Worm (Caenorhabditis elegans) whole organism, L2 larva: ENCODE results near the gene arrd-3.

Experiments used
- C34F6.9 ChIP-seq: fragments of 150-350 bp; optimal IDR thresholded peaks from 2 replicates; lab custom pipeline; 2014; ENCODE audit warnings: missing biosample characterization, missing genetic modification characterization
- F13H6.1 ChIP-seq: sonication (generic microtip); optimal IDR thresholded peaks from 2 replicates; lab custom pipeline; 2016; ENCODE audit warnings: missing genetic modification characterization, missing compliant biosample characterization
- R02D3.7 ChIP-seq: fragments of 150-350 bp; optimal IDR thresholded peaks from 2 replicates; lab custom pipeline; 2014; ENCODE audit warnings: missing biosample characterization, missing genetic modification characterization
- Y55F3AM.14 ChIP-seq: fragments of 200-800 bp; sonication (Bioruptor generic); optimal IDR thresholded peaks from 2 replicates; lab custom pipeline; 2018; ENCODE audit warnings: mild to moderate bottlenecking, missing genetic modification characterization, missing compliant biosample characterization
- ZK546.5 ChIP-seq: sonication (generic microtip); optimal IDR thresholded peaks from 2 replicates; lab custom pipeline; 2017; ENCODE audit warnings: missing biosample characterization, missing genetic modification characterization
- alr-1 ChIP-seq: fragments of 150-350 bp; optimal IDR thresholded peaks from 2 replicates; lab custom pipeline; 2014; ENCODE audit warnings: missing biosample characterization, missing genetic modification characterization
- aly-2 ChIP-seq: fragments of 150-350 bp; optimal IDR thresholded peaks from 2 replicates; lab custom pipeline; 2014; ENCODE audit warnings: missing biosample characterization, missing genetic modification characterization
- ama-1 ChIP-seq: fragments of 150-350 bp; optimal IDR thresholded peaks from 2 replicates; lab custom pipeline; 2018; ENCODE audit warnings: inconsistent platforms
- blmp-1 ChIP-seq: sonication (generic microtip); optimal IDR thresholded peaks from 2 replicates; lab custom pipeline; 2017; ENCODE audit warnings: missing genetic modification characterization, mild to moderate bottlenecking, missing compliant biosample characterization, antibody characterized with exemption, moderate library complexity; ENCODE audit not compliant: insufficient read depth
- ceh-16 ChIP-seq: fragments of 150-350 bp; optimal IDR thresholded peaks from 2 replicates; lab custom pipeline; 2014; ENCODE audit warnings: missing biosample characterization, missing genetic modification characterization
- ceh-82 ChIP-seq: fragments of 150-350 bp; optimal IDR thresholded peaks from 2 replicates; lab custom pipeline; 2014; ENCODE audit warnings: missing biosample characterization, missing genetic modification characterization
- crh-2 ChIP-seq: sonication (generic microtip); optimal IDR thresholded peaks from 2 replicates; lab custom pipeline; 2017; ENCODE audit warnings: missing biosample characterization, missing genetic modification characterization
- dmd-4 ChIP-seq: sonication (generic microtip); optimal IDR thresholded peaks from 2 replicates; lab custom pipeline; 2017; ENCODE audit warnings: missing biosample characterization, missing genetic modification characterization
- egl-27 ChIP-seq: sonication (generic microtip); optimal IDR thresholded peaks from 3 replicates; lab custom pipeline; 2017; ENCODE audit warnings: missing biosample characterization, missing genetic modification reagents, missing genetic modification characterization
- elt-1 ChIP-seq: fragments of 150-350 bp; optimal IDR thresholded peaks from 2 replicates; lab custom pipeline; 2014; ENCODE audit warnings: missing biosample characterization, missing genetic modification characterization
- elt-3 ChIP-seq: sonication (generic microtip); optimal IDR thresholded peaks from 2 replicates; lab custom pipeline; 2017; ENCODE audit warnings: missing biosample characterization, missing genetic modification characterization
- fos-1 ChIP-seq: fragments of 150-350 bp; optimal IDR thresholded peaks from 2 replicates; lab custom pipeline; 2014; ENCODE audit warnings: missing biosample characterization, missing genetic modification characterization
- gmeb-1 ChIP-seq: fragments of 150-350 bp; optimal IDR thresholded peaks from 2 replicates; lab custom pipeline; 2014; ENCODE audit warnings: missing biosample characterization, missing genetic modification characterization
- lin-11 ChIP-seq: fragments of 150-350 bp; sonication (generic microtip); optimal IDR thresholded peaks from 2 replicates; lab custom pipeline; 2014; ENCODE audit warnings: missing biosample characterization, missing genetic modification characterization, inconsistent platforms, mixed read lengths
- lin-13 ChIP-seq: fragments of 150-350 bp; optimal IDR thresholded peaks from 2 replicates; lab custom pipeline; 2014; ENCODE audit warnings: missing biosample characterization, missing genetic modification reagents, missing genetic modification characterization
- lin-39 ChIP-seq: fragments of 150-350 bp; optimal IDR thresholded peaks from 2 replicates; lab custom pipeline; 2014; ENCODE audit warnings: missing biosample characterization, missing genetic modification reagents, missing genetic modification characterization
- lsy-2 ChIP-seq, 2 experiments: fragments of 150-350 bp in 1 of 2; sonication (generic microtip) in 1 of 2; optimal IDR thresholded peaks; 2 replicates each; lab custom pipeline; 2014 to 2017; ENCODE audit warnings: missing biosample characterization in 2 of 2, missing genetic modification characterization in 2 of 2
- mbf-1 ChIP-seq: sonication (generic microtip); optimal IDR thresholded peaks from 2 replicates; lab custom pipeline; 2017; ENCODE audit warnings: missing biosample characterization, missing genetic modification characterization
- mdl-1 ChIP-seq, 2 experiments: fragments of 150-350 bp in 1 of 2; sonication (generic microtip) in 1 of 2; optimal IDR thresholded peaks; 2 replicates each; lab custom pipeline; 2017; ENCODE audit warnings: missing biosample characterization in 2 of 2, missing genetic modification characterization in 2 of 2
- nhr-10 ChIP-seq: sonication (generic microtip); optimal IDR thresholded peaks from 2 replicates; lab custom pipeline; 2017; ENCODE audit warnings: missing biosample characterization, missing genetic modification characterization
- nhr-11 ChIP-seq: fragments of 150-350 bp; optimal IDR thresholded peaks from 2 replicates; lab custom pipeline; 2014; ENCODE audit warnings: missing biosample characterization, missing genetic modification characterization
- nhr-12 ChIP-seq: fragments of 150-350 bp; optimal IDR thresholded peaks from 2 replicates; lab custom pipeline; 2014; ENCODE audit warnings: missing biosample characterization, missing genetic modification characterization
- nhr-129 ChIP-seq: fragments of 150-350 bp; optimal IDR thresholded peaks from 2 replicates; lab custom pipeline; 2014; ENCODE audit warnings: missing biosample characterization, missing genetic modification characterization
- nhr-21 ChIP-seq: fragments of 150-350 bp; optimal IDR thresholded peaks from 2 replicates; lab custom pipeline; 2014; ENCODE audit warnings: missing biosample characterization, missing genetic modification characterization
- nhr-23 ChIP-seq: fragments of 150-350 bp; optimal IDR thresholded peaks from 2 replicates; lab custom pipeline; 2014; ENCODE audit warnings: missing biosample characterization, missing genetic modification reagents, missing genetic modification characterization
- nhr-237 ChIP-seq: fragments of 150-350 bp; optimal IDR thresholded peaks from 2 replicates; lab custom pipeline; 2014; ENCODE audit warnings: missing biosample characterization, missing genetic modification characterization
- nhr-25 ChIP-seq: fragments of 150-350 bp; sonication (generic microtip); optimal IDR thresholded peaks from 3 replicates; lab custom pipeline; 2014; ENCODE audit warnings: missing biosample characterization, missing genetic modification characterization
- nhr-6 ChIP-seq: fragments of 150-350 bp; optimal IDR thresholded peaks from 2 replicates; lab custom pipeline; 2014; ENCODE audit warnings: missing biosample characterization, missing genetic modification characterization
- nhr-77 ChIP-seq: fragments of 150-350 bp; optimal IDR thresholded peaks from 2 replicates; lab custom pipeline; 2014; ENCODE audit warnings: missing biosample characterization, missing genetic modification characterization
- peb-1 ChIP-seq: fragments of 150-350 bp; optimal IDR thresholded peaks from 2 replicates; lab custom pipeline; 2014; ENCODE audit warnings: missing biosample characterization, missing genetic modification characterization
- skn-1 ChIP-seq: sonication (generic microtip); optimal IDR thresholded peaks from 2 replicates; lab custom pipeline; 2017; ENCODE audit warnings: missing biosample characterization, missing genetic modification characterization
- sma-3 ChIP-seq: sonication (generic microtip); optimal IDR thresholded peaks from 2 replicates; lab custom pipeline; 2016; ENCODE audit warnings: missing genetic modification reagents, missing genetic modification characterization, missing compliant biosample characterization
- sma-9 ChIP-seq, 2 experiments: fragments of 150-350 bp in 1 of 2; sonication (generic microtip) in 1 of 2; optimal IDR thresholded peaks; 2 replicates each; lab custom pipeline; 2014 to 2016; ENCODE audit warnings: missing genetic modification characterization in 2 of 2, mild to moderate bottlenecking in 1 of 2, missing biosample characterization in 1 of 2, missing compliant biosample characterization in 1 of 2, missing genetic modification reagents in 1 of 2, moderate library complexity in 1 of 2
- snpc-4 ChIP-seq: fragments of 150-350 bp; optimal IDR thresholded peaks from 2 replicates; lab custom pipeline; 2014; ENCODE audit warnings: missing biosample characterization, missing genetic modification characterization
- unc-55 ChIP-seq: fragments of 150-350 bp; sonication (generic microtip); optimal IDR thresholded peaks from 3 replicates; lab custom pipeline; 2014; ENCODE audit warnings: missing biosample characterization, missing genetic modification reagents, missing genetic modification characterization
- unc-62 ChIP-seq: fragments of 150-350 bp; optimal IDR thresholded peaks from 2 replicates; lab custom pipeline; 2014; ENCODE audit warnings: missing biosample characterization, missing genetic modification reagents, missing genetic modification characterization
- zag-1 ChIP-seq: fragments of 150-350 bp; optimal IDR thresholded peaks from 2 replicates; lab custom pipeline; 2014; ENCODE audit warnings: missing biosample characterization, missing genetic modification characterization
- ztf-1 ChIP-seq: fragments of 200-800 bp; sonication (Bioruptor generic); conservative IDR thresholded peaks from 2 replicates; pipeline ENCODE4 v1.3.6; 2022; ENCODE audit warnings: missing genetic modification characterization, missing compliant biosample characterization
- ztf-11 ChIP-seq: sonication (generic microtip); optimal IDR thresholded peaks from 2 replicates; lab custom pipeline; 2017; ENCODE audit warnings: missing biosample characterization, missing genetic modification characterization
- ztf-4 ChIP-seq: fragments of 150-350 bp; optimal IDR thresholded peaks from 2 replicates; lab custom pipeline; 2014; ENCODE audit warnings: missing biosample characterization, missing genetic modification characterization

The arrd-3 gene

ce11 chrII:9407469-9407868 lies 4.9 kb upstream of the arrd-3 start, which contains the start of gene arrd-2:
Gene arrd-2 (plus strand): TSS chrII:9407769.
- TF ChIP-seq sma-3, result no peak
- no peak for TF ChIP-seq nhr-6 (tag; lab: Kevin White, UChicago)
- no peak for TF ChIP-seq mdl-1 (tag; optimal IDR thresholded peaks at IDR 0.05; lab: Kevin White, UChicago)
- TF ChIP-seq F13H6.1 (tag; lab: Kevin White, UChicago), result no peak
- TF ChIP-seq Y55F3AM.14, result no peak
- TF ChIP-seq lsy-2 (tag; optimal IDR thresholded peaks at IDR 0.05; lab: Kevin White, UChicago), result no peak
- TF ChIP-seq ztf-11 (tag; lab: Kevin White, UChicago), result no peak
- no peak for TF ChIP-seq aly-2 (tag; lab: Kevin White, UChicago)
- TF ChIP-seq fos-1 (tag; lab: Kevin White, UChicago), result no peak
- TF ChIP-seq unc-62 (GFP tag; lab: Kevin White, UChicago), result no peak
- no peak for TF ChIP-seq ZK546.5 (tag; lab: Kevin White, UChicago)
- TF ChIP-seq blmp-1 (tag; lab: Kevin White, UChicago), result no peak
- TF ChIP-seq, all 48 proteins: peak for 0

ce11 chrII:9411497-9411896 lies 861 bp upstream of the arrd-3 start, which contains the start of gene M176.9:
Gene M176.9 (minus strand): TSS chrII:9411597.
- TF ChIP-seq nhr-23 (tag; lab: Kevin White, UChicago), result no peak
- no peak for TF ChIP-seq nhr-77 (tag; lab: Kevin White, UChicago)
- no peak for TF ChIP-seq gmeb-1 (tag; lab: Kevin White, UChicago)
- no peak for TF ChIP-seq nhr-237 (tag; lab: Kevin White, UChicago)
- no peak for TF ChIP-seq peb-1 (tag; lab: Kevin White, UChicago)
- TF ChIP-seq crh-2 (tag; lab: Kevin White, UChicago), result no peak
- TF ChIP-seq elt-1 (tag; lab: Kevin White, UChicago), result no peak
- TF ChIP-seq ztf-1 (GFP tag; lab: Robert Waterston, UW), result no peak
- TF ChIP-seq dmd-4 (tag; lab: Kevin White, UChicago), result no peak
- TF ChIP-seq nhr-21 (tag; lab: Kevin White, UChicago), result no peak
- TF ChIP-seq aly-2 (tag; lab: Kevin White, UChicago), result no peak
- TF ChIP-seq ceh-82 (tag; lab: Kevin White, UChicago), result no peak
- TF ChIP-seq mdl-1 (tag; optimal IDR thresholded peaks at IDR 0.05; lab: Kevin White, UChicago), result no peak

ce11 chrII:9416381-9417276 lies 4.3 kb downstream of the arrd-3 start, which contains the start of the genes gss-1 and chch-3:
Gene gss-1 (minus strand): TSS chrII:9416431.
Gene chch-3 (plus strand): TSS chrII:9417013.
- peak; percentile 71 for TF ChIP-seq nhr-129 (tag; lab: Kevin White, UChicago)
- no peak for TF ChIP-seq elt-3 (tag; lab: Kevin White, UChicago)
- TF ChIP-seq C34F6.9 (tag; lab: Kevin White, UChicago), result peak; percentile 85
- no peak for TF ChIP-seq nhr-12 (tag; lab: Kevin White, UChicago)
- TF ChIP-seq R02D3.7 (tag; lab: Kevin White, UChicago), result no peak
- no peak for TF ChIP-seq nhr-6 (tag; lab: Kevin White, UChicago)
- TF ChIP-seq nhr-10 (tag; lab: Kevin White, UChicago), result no peak
- no peak for TF ChIP-seq ceh-16
- TF ChIP-seq egl-27 (tag; lab: Kevin White, UChicago), result no peak
- no peak for TF ChIP-seq blmp-1 (tag; lab: Kevin White, UChicago)
- TF ChIP-seq sma-3, result peak; percentile 14
- no peak for TF ChIP-seq nhr-23 (tag; lab: Kevin White, UChicago)
- TF ChIP-seq peb-1 (tag; lab: Kevin White, UChicago), result no peak
- TF ChIP-seq nhr-11, result no peak
- TF ChIP-seq zag-1, result no peak
- no peak for TF ChIP-seq ama-1 (lab: Kevin White, UChicago)
- TF ChIP-seq ztf-4, result no peak
- TF ChIP-seq skn-1 (tag; lab: Kevin White, UChicago), result no peak
- TF ChIP-seq sma-9 (GFP tag; optimal IDR thresholded peaks at IDR 0.05; lab: Kevin White, UChicago), result peak; percentile 65
- no peak for TF ChIP-seq sma-9 (tag; optimal IDR thresholded peaks at IDR 0.05; lab: Kevin White, UChicago)
- TF ChIP-seq lsy-2 (tag; optimal IDR thresholded peaks at IDR 0.05; lab: Kevin White, UChicago), result peak; percentile 56 to 85
- TF ChIP-seq ztf-11 (tag; lab: Kevin White, UChicago), result no peak
- TF ChIP-seq nhr-25 (tag; lab: Kevin White, UChicago), result no peak
- TF ChIP-seq ZK546.5 (tag; lab: Kevin White, UChicago), result no peak
- TF ChIP-seq alr-1 (tag; lab: Kevin White, UChicago), result no peak
- TF ChIP-seq dmd-4 (tag; lab: Kevin White, UChicago), result no peak
- no peak for TF ChIP-seq mbf-1 (tag; lab: Kevin White, UChicago)
- TF ChIP-seq lin-13 (GFP tag; lab: Kevin White, UChicago), result peak; percentile 43
- no peak for TF ChIP-seq lin-39 (tag; lab: Kevin White, UChicago)
- peak; percentile 75 for TF ChIP-seq unc-55 (GFP tag; lab: Kevin White, UChicago)
- peak; percentile 14 for TF ChIP-seq snpc-4 (tag; lab: Kevin White, UChicago)
- no peak for TF ChIP-seq nhr-237 (tag; lab: Kevin White, UChicago)
- TF ChIP-seq F13H6.1 (tag; lab: Kevin White, UChicago), result peak; percentile 24
- TF ChIP-seq nhr-21 (tag; lab: Kevin White, UChicago), result peak; percentile 13
- TF ChIP-seq lin-11 (tag; lab: Kevin White, UChicago), result peak; percentile 1
- no peak for TF ChIP-seq ztf-1 (GFP tag; lab: Robert Waterston, UW)
- TF ChIP-seq elt-1 (tag; lab: Kevin White, UChicago), result no peak
- no peak for TF ChIP-seq Y55F3AM.14
- peak; percentile 58 for TF ChIP-seq crh-2 (tag; lab: Kevin White, UChicago)
